Worm (Caenorhabditis elegans) whole organism, midembryonic: Measurements from ENCODE around the gene athp-2.

Source experiments
- T22C8.4 ChIP-seq: fragments of 200-800 bp; sonication (Bioruptor generic); IDR thresholded peaks from 2 replicates; pipeline ENCODE4 v1.3.6; 2022; ENCODE audit warnings: missing genetic modification characterization, missing compliant biosample characterization
- cog-1 ChIP-seq: sonication (generic microtip); optimal IDR thresholded peaks from 2 replicates; lab custom pipeline; 2016; ENCODE audit warnings: missing genetic modification characterization, missing compliant biosample characterization
- flt-1 ChIP-seq: fragments of 200-800 bp; sonication (Bioruptor generic); IDR thresholded peaks from 2 replicates; pipeline ENCODE4 v1.3.6; 2022; ENCODE audit warnings: missing genetic modification characterization, missing compliant biosample characterization
- klf-2 ChIP-seq: fragments of 200-800 bp; sonication (Bioruptor generic); conservative IDR thresholded peaks from 2 replicates; pipeline ENCODE4 v1.3.6; 2022; ENCODE audit warnings: missing genetic modification reagents, missing genetic modification characterization, missing compliant biosample characterization
- med-1 ChIP-seq: sonication (generic microtip); optimal IDR thresholded peaks from 2 replicates; lab custom pipeline; 2017; ENCODE audit warnings: missing genetic modification characterization, mild to moderate bottlenecking, missing compliant biosample characterization, antibody characterized with exemption, missing genetic modification reagents; ENCODE audit not compliant: insufficient read depth
- ref-1 ChIP-seq: fragments of 200-800 bp; sonication (Bioruptor generic); conservative IDR thresholded peaks from 2 replicates; pipeline ENCODE4 v1.3.6; 2022; ENCODE audit warnings: missing genetic modification reagents, missing genetic modification characterization, missing compliant biosample characterization
- tab-1 ChIP-seq: fragments of 200-800 bp; sonication (Bioruptor generic); IDR thresholded peaks from 2 replicates; pipeline ENCODE4 v1.3.6; 2022; ENCODE audit warnings: missing genetic modification characterization, missing compliant biosample characterization
- ztf-23 ChIP-seq: fragments of 200-800 bp; sonication (Bioruptor generic); IDR thresholded peaks from 2 replicates; pipeline ENCODE4 v1.3.6; 2022; ENCODE audit warnings: missing genetic modification reagents, missing genetic modification characterization, missing compliant biosample characterization
- ztf-29 ChIP-seq: fragments of 200-800 bp; sonication (Bioruptor generic); IDR thresholded peaks from 2 replicates; pipeline ENCODE4 v1.3.6; 2022; ENCODE audit warnings: missing genetic modification reagents, missing genetic modification characterization, missing compliant biosample characterization

DNA sequence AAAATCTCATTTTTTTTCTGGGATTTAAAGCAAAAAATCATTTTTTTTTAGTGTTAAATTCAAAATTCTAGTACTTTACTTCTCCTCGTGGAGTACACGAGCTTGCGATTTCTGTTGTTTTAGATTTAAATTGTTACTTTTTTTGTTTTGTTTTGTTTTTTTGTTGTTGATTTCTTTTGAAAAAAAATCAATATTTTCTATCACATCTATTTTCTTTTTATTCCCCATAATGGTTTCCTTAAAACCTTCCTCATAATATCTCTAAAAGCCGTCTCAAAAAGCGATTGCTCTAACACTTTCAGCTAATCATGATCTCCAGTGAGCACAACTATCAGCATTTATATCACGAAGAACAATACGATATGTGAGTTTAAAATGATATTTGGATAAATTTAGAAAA, 5.5 kb upstream of the athp-2 start, which contains the start of gene madf-3:
- TF ChIP-seq med-1 (no peak), klf-2 (no peak), ztf-23 (GFP tag; lab: Robert Waterston, UW) (no peak), flt-1 (no peak), cog-1 (tag; lab: Kevin White, UChicago) (no peak), T22C8.4 (GFP tag; lab: Robert Waterston, UW) (no peak), tab-1 (GFP tag; lab: Robert Waterston, UW) (no peak), ref-1 (no peak), ztf-29 (GFP tag; lab: Robert Waterston, UW) (no peak)
